Worm (Caenorhabditis elegans): Measurements from ENCODE around the gene F14B8.4.

The F14B8.4 gene

ce11 chrX:6924461-6924860 lies 24.7 kb upstream of the F14B8.4 start, which contains the start of gene otpl-3:
Gene otpl-3 (minus strand): TSS chrX:6924764.
- no peak for TF ChIP-seq C08G9.2 (tag; optimal IDR thresholded peaks at IDR 0.05)
- peak; percentile 8 for TF ChIP-seq elt-2 (tag; optimal IDR thresholded peaks at IDR 0.05)

- TF ChIP-seq elt-2 (tag; optimal IDR thresholded peaks at IDR 0.05) (peak; percentile 77), tbx-7 (tag; optimal IDR thresholded peaks at IDR 0.05) (no peak)
Observed at ce11 chrX:6920132-6920531, 20.4 kb upstream of the F14B8.4 start.

ce11 chrX:6916150-6916549 lies 16.4 kb upstream of the F14B8.4 start:
- TF ChIP-seq ama-1 (optimal IDR thresholded peaks at IDR 0.05) (no peak), hlh-8 (tag; optimal IDR thresholded peaks at IDR 0.05) (no peak), odd-2 (tag; optimal IDR thresholded peaks at IDR 0.05) (no peak), unc-42 (tag; optimal IDR thresholded peaks at IDR 0.05) (peak; percentile 4), ceh-6 (GFP tag; optimal IDR thresholded peaks at IDR 0.05) (no peak), zip-5 (tag; optimal IDR thresholded peaks at IDR 0.05) (no peak)

ce11 chrX:6915279-6915678 lies 15.5 kb upstream of the F14B8.4 start:
- TF ChIP-seq ceh-14 (tag; optimal IDR thresholded peaks at IDR 0.05): no peak

ce11 chrX:6913989-6914388 lies 14.2 kb upstream of the F14B8.4 start, which contains the start of gene nhx-4:
Gene nhx-4 (plus strand): TSS chrX:6914289.
- TF ChIP-seq unc-55 (GFP tag; optimal IDR thresholded peaks at IDR 0.05) (no peak), K09A11.1 (tag; optimal IDR thresholded peaks at IDR 0.05; ENCODE audit: insufficient read depth) (no peak), lin-11 (tag; optimal IDR thresholded peaks at IDR 0.05) (no peak), odd-2 (tag; optimal IDR thresholded peaks at IDR 0.05) (no peak), pros-1 (tag; optimal IDR thresholded peaks at IDR 0.05) (no peak), ztf-16 (tag; optimal IDR thresholded peaks at IDR 0.05) (no peak), nfya-1 (tag; optimal IDR thresholded peaks at IDR 0.05) (no peak), nhr-11 (tag; optimal IDR thresholded peaks at IDR 0.05) (no peak), C08G9.2 (tag; optimal IDR thresholded peaks at IDR 0.05) (no peak), ceh-31 (tag; optimal IDR thresholded peaks at IDR 0.05) (no peak), mec-3 (tag; optimal IDR thresholded peaks at IDR 0.05; ENCODE audit: borderline replicate concordance) (no peak), npax-4 (tag; optimal IDR thresholded peaks at IDR 0.05) (no peak), ttx-3 (tag; optimal IDR thresholded peaks at IDR 0.05) (no peak), hlh-6 (tag; optimal IDR thresholded peaks at IDR 0.05) (no peak), hlh-15 (tag; optimal IDR thresholded peaks at IDR 0.05) (no peak), T23F11.4 (GFP tag; optimal IDR thresholded peaks at IDR 0.05) (no peak), ceh-30 (tag; optimal IDR thresholded peaks at IDR 0.05) (no peak)

- TF ChIP-seq mec-3 (tag; optimal IDR thresholded peaks at IDR 0.05; ENCODE audit: borderline replicate concordance) (no peak), elt-2 (tag; optimal IDR thresholded peaks at IDR 0.05) (peak; percentile 76), ceh-18 (tag; optimal IDR thresholded peaks at IDR 0.05) (no peak), ceh-2 (tag; optimal IDR thresholded peaks at IDR 0.05) (no peak), sdc-2 (tag; optimal IDR thresholded peaks at IDR 0.05) (no peak)
Observed at ce11 chrX:6905581-6905980, 5.8 kb upstream of the F14B8.4 start.

ce11 chrX:6904064-6904771 lies 4.5 kb upstream of the F14B8.4 start, which contains the start of gene sid-5:
Gene sid-5 (plus strand): TSS chrX:6904721.
- TF ChIP-seq ttx-3 (tag; optimal IDR thresholded peaks at IDR 0.05): no peak
- no peak for TF ChIP-seq ceh-9 (tag; optimal IDR thresholded peaks at IDR 0.05)
- no peak for TF ChIP-seq ceh-34 (tag; optimal IDR thresholded peaks at IDR 0.05)
- TF ChIP-seq mec-3 (tag; optimal IDR thresholded peaks at IDR 0.05; ENCODE audit: borderline replicate concordance): no peak
- TF ChIP-seq ceh-45 (GFP tag; IDR thresholded peaks at IDR 0.05): no peak
- TF ChIP-seq hlh-30 (tag; optimal IDR thresholded peaks at IDR 0.05; ENCODE audit: insufficient read depth): no peak
- no peak for TF ChIP-seq pha-2 (tag; optimal IDR thresholded peaks at IDR 0.05)
- no peak for TF ChIP-seq F13H6.1 (tag; optimal IDR thresholded peaks at IDR 0.05)
- no peak for TF ChIP-seq K02D7.2 (tag; optimal IDR thresholded peaks at IDR 0.05)
- no peak for TF ChIP-seq gmeb-2 (tag; optimal IDR thresholded peaks at IDR 0.05)
- no peak for TF ChIP-seq T23F11.4 (GFP tag; optimal IDR thresholded peaks at IDR 0.05)
- no peak for TF ChIP-seq pqm-1 (tag; optimal IDR thresholded peaks at IDR 0.05)
- no peak for TF ChIP-seq elt-4 (tag; optimal IDR thresholded peaks at IDR 0.05)
- TF ChIP-seq ceh-30 (tag; optimal IDR thresholded peaks at IDR 0.05): no peak
- no peak for TF ChIP-seq pat-9 (tag; optimal IDR thresholded peaks at IDR 0.05)
- no peak for TF ChIP-seq unc-86 (tag; optimal IDR thresholded peaks at IDR 0.05)
- no peak for TF ChIP-seq fkh-10 (GFP tag; optimal IDR thresholded peaks at IDR 0.05)
